Worm (Caenorhabditis elegans) whole organism, L4 larva: ENCODE measurements around the gene alh-2.

Experiments
- F26F4.8 ChIP-seq: fragments of 200-800 bp; sonication (Bioruptor generic); conservative IDR thresholded peaks from 2 replicates; pipeline ENCODE4 v1.3.6; 2022; ENCODE audit warnings: missing genetic modification characterization, missing compliant biosample characterization
- F37D6.2 ChIP-seq: sonication (generic microtip); optimal IDR thresholded peaks from 2 replicates; lab custom pipeline; 2016; ENCODE audit warnings: mild to moderate bottlenecking, missing genetic modification characterization, missing compliant biosample characterization
- T26A8.4 ChIP-seq: fragments of 200-800 bp; sonication (Bioruptor generic); IDR thresholded peaks from 2 replicates; pipeline ENCODE4 v1.3.6; 2022; ENCODE audit warnings: missing genetic modification characterization, missing compliant biosample characterization
- Y105C5A.15 ChIP-seq: fragments of 200-800 bp; sonication (Bioruptor generic); IDR thresholded peaks from 2 replicates; pipeline ENCODE4 v1.3.6; 2022; ENCODE audit warnings: missing genetic modification characterization, missing compliant biosample characterization
- ZK546.5 ChIP-seq, 2 experiments: sonication (generic microtip); optimal IDR thresholded peaks; 2 replicates each; lab custom pipeline; 2017; ENCODE audit warnings: missing biosample characterization in 2 of 2, missing genetic modification characterization in 2 of 2
- aha-1 ChIP-seq: fragments of 150-350 bp; peaks from one replicate; lab custom pipeline; 2014; ENCODE audit warnings: missing biosample characterization, missing genetic modification characterization
- ceh-32 ChIP-seq: sonication (generic microtip); optimal IDR thresholded peaks from 2 replicates; lab custom pipeline; 2016; ENCODE audit warnings: mild to moderate bottlenecking, missing genetic modification characterization, missing compliant biosample characterization; ENCODE audit not compliant: poor library complexity
- ctbp-1 ChIP-seq: fragments of 200-800 bp; sonication (Bioruptor generic); IDR thresholded peaks from 2 replicates; pipeline ENCODE4 v1.3.6; 2022; ENCODE audit warnings: missing genetic modification reagents, missing genetic modification characterization, missing compliant biosample characterization
- daf-16 ChIP-seq, 3 experiments: sonication (generic microtip); optimal IDR thresholded peaks; 2 replicates each; lab custom pipeline; 2016 to 2017; ENCODE audit warnings: missing genetic modification characterization in 3 of 3, missing genetic modification reagents in 3 of 3, mild to moderate bottlenecking in 2 of 3, missing compliant biosample characterization in 2 of 3, missing biosample characterization in 1 of 3, moderate library complexity in 1 of 3
- daf-19 ChIP-seq: fragments of 200-800 bp; sonication (Bioruptor generic); conservative IDR thresholded peaks from 2 replicates; pipeline ENCODE4 v1.3.6; 2022; ENCODE audit warnings: missing genetic modification characterization, missing compliant biosample characterization
- daf-8 ChIP-seq: fragments of 200-800 bp; sonication (Bioruptor generic); IDR thresholded peaks from 2 replicates; pipeline ENCODE4 v1.3.6; 2022; ENCODE audit warnings: missing genetic modification characterization, missing compliant biosample characterization
- dmd-6 ChIP-seq: fragments of 200-800 bp; sonication (Bioruptor generic); IDR thresholded peaks from 2 replicates; pipeline ENCODE4 v1.3.6; 2022; ENCODE audit warnings: missing genetic modification reagents, missing genetic modification characterization, missing compliant biosample characterization
- dpl-1 ChIP-seq: fragments of 150-350 bp; optimal IDR thresholded peaks from 2 replicates; lab custom pipeline; 2014; ENCODE audit warnings: missing biosample characterization, missing genetic modification reagents, missing genetic modification characterization
- dve-1 ChIP-seq: sonication (generic microtip); optimal IDR thresholded peaks from 2 replicates; lab custom pipeline; 2017; ENCODE audit warnings: antibody characterized with exemption, mild to moderate bottlenecking, missing genetic modification characterization, missing compliant biosample characterization; ENCODE audit not compliant: insufficient read depth
- egl-27 ChIP-seq: sonication (generic microtip); optimal IDR thresholded peaks from 3 replicates; lab custom pipeline; 2017; ENCODE audit warnings: missing biosample characterization, missing genetic modification reagents, missing genetic modification characterization
- hlh-11 ChIP-seq: fragments of 200-800 bp; sonication (Bioruptor generic); optimal IDR thresholded peaks from 2 replicates; lab custom pipeline; 2018; ENCODE audit warnings: mild to moderate bottlenecking, missing genetic modification characterization, missing compliant biosample characterization
- hlh-30 ChIP-seq: sonication (generic microtip); optimal IDR thresholded peaks from 2 replicates; lab custom pipeline; 2017; ENCODE audit warnings: antibody characterized with exemption, mild to moderate bottlenecking, missing genetic modification characterization, missing compliant biosample characterization; ENCODE audit not compliant: insufficient read depth
- madf-5 ChIP-seq, 2 experiments: fragments of 200-800 bp; sonication (Bioruptor generic); IDR thresholded peaks; 2 replicates each; pipeline ENCODE4 v1.3.6; 2022; ENCODE audit warnings: missing compliant biosample characterization in 2 of 2, missing genetic modification characterization in 2 of 2
- madf-9 ChIP-seq: fragments of 200-800 bp; sonication (Bioruptor generic); conservative IDR thresholded peaks from 2 replicates; pipeline ENCODE4 v1.3.6; 2022; ENCODE audit warnings: missing genetic modification reagents, missing genetic modification characterization, missing compliant biosample characterization
- mdl-1 ChIP-seq, 2 experiments: fragments of 150-350 bp in 1 of 2; sonication (generic microtip) in 1 of 2; optimal IDR thresholded peaks; 2 replicates each; lab custom pipeline; 2014 to 2017; ENCODE audit warnings: missing biosample characterization in 2 of 2, missing genetic modification characterization in 2 of 2
- mep-1 ChIP-seq: fragments of 150-350 bp; sonication (generic microtip); optimal IDR thresholded peaks from 3 replicates; lab custom pipeline; 2014; ENCODE audit warnings: missing biosample characterization, missing genetic modification characterization
- mes-2 ChIP-seq: sonication (generic microtip); optimal IDR thresholded peaks from 2 replicates; lab custom pipeline; 2016; ENCODE audit warnings: missing genotype, mild to moderate bottlenecking, missing genetic modification characterization, missing compliant biosample characterization; ENCODE audit not compliant: poor library complexity, severe bottlenecking
- mxl-3 ChIP-seq: fragments of 200-800 bp; sonication (Bioruptor generic); optimal IDR thresholded peaks from 2 replicates; lab custom pipeline; 2018; ENCODE audit warnings: mild to moderate bottlenecking, missing genetic modification characterization, missing compliant biosample characterization
- nhr-10 ChIP-seq: fragments of 150-350 bp; optimal IDR thresholded peaks from 2 replicates; lab custom pipeline; 2014; ENCODE audit warnings: missing biosample characterization, missing genetic modification characterization
- nhr-102 ChIP-seq: sonication (generic microtip); optimal IDR thresholded peaks from 2 replicates; lab custom pipeline; 2016; ENCODE audit warnings: mild to moderate bottlenecking, missing genetic modification characterization, moderate library complexity, missing compliant biosample characterization
- nhr-11 ChIP-seq: fragments of 150-350 bp; optimal IDR thresholded peaks from 2 replicates; lab custom pipeline; 2014; ENCODE audit warnings: missing biosample characterization, missing genetic modification characterization
- nhr-237 ChIP-seq: sonication (generic microtip); optimal IDR thresholded peaks from 2 replicates; lab custom pipeline; 2017; ENCODE audit warnings: missing biosample characterization, missing genetic modification characterization
- nhr-25 ChIP-seq: sonication (generic microtip); optimal IDR thresholded peaks from 2 replicates; lab custom pipeline; 2017; ENCODE audit warnings: missing genetic modification characterization, mild to moderate bottlenecking, missing compliant biosample characterization, antibody characterized with exemption, moderate library complexity, borderline replicate concordance; ENCODE audit not compliant: insufficient read depth
- nhr-28 ChIP-seq: fragments of 150-350 bp; optimal IDR thresholded peaks from 2 replicates; lab custom pipeline; 2014; ENCODE audit warnings: missing biosample characterization, missing genetic modification characterization
- nhr-42 ChIP-seq: fragments of 200-800 bp; sonication (Bioruptor generic); IDR thresholded peaks from 2 replicates; pipeline ENCODE4 v1.3.6; 2022; ENCODE audit warnings: missing genetic modification characterization, missing compliant biosample characterization
- nhr-77 ChIP-seq: fragments of 150-350 bp; optimal IDR thresholded peaks from 2 replicates; lab custom pipeline; 2014; ENCODE audit warnings: missing biosample characterization, missing genetic modification characterization
- set-16 ChIP-seq: fragments of 200-800 bp; sonication (Bioruptor generic); IDR thresholded peaks from 2 replicates; pipeline ENCODE4 v1.3.6; 2022; ENCODE audit warnings: missing genetic modification reagents, missing genetic modification characterization, missing compliant biosample characterization
- spr-1 ChIP-seq: sonication (generic microtip); optimal IDR thresholded peaks from 2 replicates; lab custom pipeline; 2016; ENCODE audit warnings: mild to moderate bottlenecking, missing genetic modification characterization, missing compliant biosample characterization
- unc-39 ChIP-seq: sonication (generic microtip); optimal IDR thresholded peaks from 2 replicates; lab custom pipeline; 2017; ENCODE audit warnings: missing biosample characterization, missing genetic modification characterization
- unc-62 ChIP-seq, 3 experiments: fragments of 150-350 bp in 1 of 3; sonication (generic microtip); optimal IDR thresholded peaks in 2 of 3; peaks in 1 of 3; 1 replicate in 1 of 3; 2 replicates in 2 of 3; lab custom pipeline; 2014 to 2017; ENCODE audit warnings: missing biosample characterization in 3 of 3, missing genetic modification characterization in 3 of 3, missing genetic modification reagents in 3 of 3, missing genotype in 1 of 3
- vab-7 ChIP-seq: fragments of 200-800 bp; sonication (Bioruptor generic); IDR thresholded peaks from 2 replicates; pipeline ENCODE4 v1.3.6; 2022; ENCODE audit warnings: missing genetic modification reagents, missing genetic modification characterization, missing compliant biosample characterization

The alh-2 gene

ce11 chrV:1624340-1624739, 19.6 kb upstream of the alh-2 start, which contains the start of gene nhr-110:
Gene nhr-110, minus strand, starts transcription at chrV:1624440.
- peak; percentile 33 for TF ChIP-seq dve-1 (tag; lab: Kevin White, UChicago)
- TF ChIP-seq daf-19 (GFP tag; lab: Robert Waterston, UW) = no peak
- TF ChIP-seq nhr-28 (tag; lab: Kevin White, UChicago) = peak; percentile 16
- TF ChIP-seq hlh-30 = no peak
- no peak for TF ChIP-seq mdl-1 (tag; optimal IDR thresholded peaks at IDR 0.05; lab: Kevin White, UChicago)
- no peak for TF ChIP-seq unc-39 (tag; lab: Kevin White, UChicago)
- TF ChIP-seq unc-62 (GFP tag; optimal IDR thresholded peaks at IDR 0.05 in 1 of 2; lab: Kevin White, UChicago) = peak in 1 of 2 experiments; percentile 46
- no peak for TF ChIP-seq unc-62 (tag; optimal IDR thresholded peaks at IDR 0.05; lab: Kevin White, UChicago)
- no peak for TF ChIP-seq daf-16 (GFP tag; optimal IDR thresholded peaks at IDR 0.05; lab: Kevin White, UChicago)
- peak; percentile 47 for TF ChIP-seq daf-16 (tag; optimal IDR thresholded peaks at IDR 0.05; lab: Kevin White, UChicago)
- no peak for TF ChIP-seq F37D6.2 (tag; lab: Kevin White, UChicago)
- no peak for TF ChIP-seq madf-9 (GFP tag; lab: Robert Waterston, UW)
- no peak for TF ChIP-seq egl-27 (tag; lab: Kevin White, UChicago)
- no peak for TF ChIP-seq dpl-1 (GFP tag; lab: Kevin White, UChicago)
- no peak for TF ChIP-seq ZK546.5 (tag; optimal IDR thresholded peaks at IDR 0.05; lab: Kevin White, UChicago)
- TF ChIP-seq T26A8.4 (GFP tag; lab: Robert Waterston, UW) = no peak

ce11 chrV:1626720-1627119, 17.2 kb upstream of the alh-2 start, which contains the start of gene nhr-237:
Gene nhr-237, minus strand, starts transcription at chrV:1626820.
- TF ChIP-seq mxl-3 = no peak
- TF ChIP-seq ctbp-1 (GFP tag; lab: Robert Waterston, UW) = no peak
- TF ChIP-seq F26F4.8 (GFP tag; lab: Robert Waterston, UW) = no peak
- TF ChIP-seq nhr-10 (tag; lab: Kevin White, UChicago) = no peak
- no peak for TF ChIP-seq madf-5 (GFP tag; IDR thresholded peaks at IDR 0.05; lab: Robert Waterston, UW)
- TF ChIP-seq nhr-11 (tag; lab: Kevin White, UChicago) = no peak
- TF ChIP-seq nhr-237 (tag; lab: Kevin White, UChicago) = no peak
- TF ChIP-seq Y105C5A.15 (GFP tag; lab: Robert Waterston, UW) = no peak
- TF ChIP-seq nhr-28 (tag; lab: Kevin White, UChicago) = no peak
- no peak for TF ChIP-seq nhr-102 (tag; lab: Kevin White, UChicago)
- TF ChIP-seq ceh-32 (tag; lab: Kevin White, UChicago) = no peak

- TF ChIP-seq nhr-25 (tag; lab: Kevin White, UChicago) (peak; percentile 32), daf-8 (no peak), dmd-6 (GFP tag; lab: Robert Waterston, UW) (peak; percentile 39), aha-1 (tag; lab: Kevin White, UChicago) (peak; percentile 25), mes-2 (tag; lab: Kevin White, UChicago) (peak; percentile 21), spr-1 (tag; lab: Kevin White, UChicago) (no peak), nhr-42 (GFP tag; lab: Robert Waterston, UW) (peak; percentile 71; the same call in 1 of the 2 replicates), set-16 (GFP tag; lab: Robert Waterston, UW) (no peak), hlh-30 (peak; percentile 55), mdl-1 (tag; optimal IDR thresholded peaks at IDR 0.05; lab: Kevin White, UChicago) (peak in 1 of 2 experiments; percentile 37), mep-1 (tag; lab: Kevin White, UChicago) (peak; percentile 23), unc-62 (GFP tag; optimal IDR thresholded peaks at IDR 0.05 in 1 of 2; lab: Kevin White, UChicago) (peak in 1 of 2 experiments; percentile 74), unc-62 (tag; optimal IDR thresholded peaks at IDR 0.05; lab: Kevin White, UChicago) (no peak), nhr-77 (peak; percentile 95), nhr-28 (tag; lab: Kevin White, UChicago) (peak; percentile 100), mxl-3 (peak; percentile 23), dve-1 (tag; lab: Kevin White, UChicago) (peak; percentile 6), vab-7 (GFP tag; lab: Robert Waterston, UW) (no peak), hlh-11 (tag; lab: Kevin White, UChicago) (peak; percentile 40)
- TF ChIP-seq, all 104 proteins: peak for 14
These were observed 16.7 kb upstream of the alh-2 start for ce11 chrV:1627269-1627668.
